Worm (Caenorhabditis elegans): Measurements from ENCODE around the gene sams-4.

DNA sequence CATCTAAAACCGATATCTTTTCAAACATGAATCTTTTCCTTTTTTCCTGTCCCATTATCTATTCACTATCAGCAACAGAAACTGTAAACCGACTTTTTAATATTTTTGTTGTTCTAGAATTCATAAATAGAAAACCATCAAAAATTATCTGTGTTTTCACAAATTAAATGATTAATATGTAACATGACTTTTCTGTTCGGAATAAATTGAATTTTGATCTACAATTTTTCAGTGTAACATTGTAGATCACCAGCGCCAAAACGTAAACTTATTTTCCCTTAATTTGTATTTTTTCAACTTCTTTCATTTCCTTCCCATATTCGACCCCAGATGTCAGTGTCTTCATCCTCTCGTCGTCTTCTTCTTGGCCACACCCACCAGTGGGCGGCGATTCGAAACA is 45.1 kb upstream of the sams-4 start, which contains the start of gene H04M03.3:
- TF ChIP-seq dao-5 (tag; optimal IDR thresholded peaks at IDR 0.05), result no peak
- TF ChIP-seq him-1 (tag; optimal IDR thresholded peaks at IDR 0.05), result no peak

Measured in whole organism, L4/young adult.